Fruit fly (Drosophila melanogaster) whole organism, wandering third instar larva: ENCODE measurements around the gene CG7512.

Experiments used
- Abd-B ChIP-seq: fragments of >200 bp; optimal IDR thresholded peaks from 2 replicates; lab custom pipeline; 2017; ENCODE audit warnings: missing biosample characterization, missing genetic modification characterization
- Myc ChIP-seq: fragments of >200 bp; optimal IDR thresholded peaks from 2 replicates; lab custom pipeline; 2017
- brk ChIP-seq: fragments of 200-800 bp; sonication (Bioruptor generic); optimal IDR thresholded peaks from 2 replicates; lab custom pipeline; 2016; ENCODE audit warnings: missing biosample characterization, mild to moderate bottlenecking, missing genetic modification characterization
- fru ChIP-seq: fragments of 200-800 bp; sonication (Bioruptor generic); optimal IDR thresholded peaks from 3 replicates; lab custom pipeline; 2016; ENCODE audit warnings: missing biosample characterization, mild to moderate bottlenecking, missing genetic modification characterization

- TF ChIP-seq fru, result no peak
- no peak for TF ChIP-seq Abd-B (GFP tag; lab: Kevin White, UChicago)
- no peak for TF ChIP-seq Myc (lab: Kevin White, UChicago)
- TF ChIP-seq brk (GFP tag; lab: Kevin White, UChicago), result no peak
Measured at dm6 chr3L:11530370-11530769, 16.9 kb downstream of the CG7512 start.
